Fruit fly (Drosophila melanogaster) whole organism, prepupa: ENCODE data around the gene Alh.

Experiments used
- CG32006 ChIP-seq: fragments of 200-800 bp; sonication (Bioruptor generic); optimal IDR thresholded peaks from 3 replicates; lab custom pipeline; 2017; ENCODE audit warnings: missing biosample characterization, mild to moderate bottlenecking, missing genetic modification characterization
- CG6276 ChIP-seq: fragments of 200-800 bp; sonication (Bioruptor generic); optimal IDR thresholded peaks from 2 replicates; lab custom pipeline; 2017; ENCODE audit warnings: missing biosample characterization, mild to moderate bottlenecking, missing genetic modification characterization
- CG6854 ChIP-seq: fragments of 200-800 bp; sonication (Bioruptor generic); optimal IDR thresholded peaks from 2 replicates; lab custom pipeline; 2017; ENCODE audit warnings: missing biosample characterization, mild to moderate bottlenecking, missing genetic modification characterization
- Lpt ChIP-seq: fragments of 200-800 bp; sonication (Bioruptor generic); optimal IDR thresholded peaks from 3 replicates; lab custom pipeline; 2016; ENCODE audit warnings: missing biosample characterization, missing genetic modification characterization
- OdsH ChIP-seq: fragments of 200-800 bp; sonication (Bioruptor generic); optimal IDR thresholded peaks from 3 replicates; lab custom pipeline; 2016; ENCODE audit warnings: missing biosample characterization, missing genetic modification characterization
- Sox102F ChIP-seq: fragments of 200-800 bp; sonication (Bioruptor generic); optimal IDR thresholded peaks from 2 replicates; lab custom pipeline; 2016; ENCODE audit warnings: missing biosample characterization, mild to moderate bottlenecking, missing genetic modification characterization
- esn ChIP-seq: fragments of 200-800 bp; sonication (Bioruptor generic); optimal IDR thresholded peaks from 2 replicates; lab custom pipeline; 2016; ENCODE audit warnings: missing biosample characterization, mild to moderate bottlenecking, missing genetic modification characterization, moderate library complexity
- svp ChIP-seq: fragments of 200-800 bp; sonication (Bioruptor generic); peaks from one replicate; lab custom pipeline; 2016; ENCODE audit warnings: missing biosample characterization, missing genetic modification characterization
- topi ChIP-seq: fragments of 200-800 bp; sonication (Bioruptor generic); optimal IDR thresholded peaks from 3 replicates; lab custom pipeline; 2016; ENCODE audit warnings: missing biosample characterization, missing genetic modification characterization

dm6 chr3R:7116511-7116910 is 7.5 kb downstream of the Alh start:
- TF ChIP-seq svp (no peak), CG6854 (GFP tag; lab: Kevin White, UChicago) (no peak), esn (no peak), Lpt (GFP tag; lab: Kevin White, UChicago) (no peak), Sox102F (GFP tag; lab: Kevin White, UChicago) (no peak), OdsH (GFP tag; lab: Kevin White, UChicago) (no peak), CG6276 (no peak), topi (GFP tag; lab: Kevin White, UChicago) (no peak), CG32006 (GFP tag; lab: Kevin White, UChicago) (no peak)
